Fruit fly (Drosophila melanogaster) whole organism, embryonic: ENCODE measurements around the gene Pde11.

Experiments used
- ATbp ChIP-seq: fragments of 200-800 bp; sonication (Bioruptor generic); optimal IDR thresholded peaks from 2 replicates; lab custom pipeline; 2017; ENCODE audit warnings: missing biosample characterization, mild to moderate bottlenecking, missing genetic modification characterization, missing genetic modification reagents
- Atf3 ChIP-seq: fragments of 200-800 bp; sonication (Bioruptor generic); optimal IDR thresholded peaks from 3 replicates; lab custom pipeline; 2016; ENCODE audit warnings: missing biosample characterization, missing genetic modification characterization
- CG8388 ChIP-seq: fragments of 200-800 bp; sonication (Bioruptor generic); optimal IDR thresholded peaks from 2 replicates; lab custom pipeline; 2019; ENCODE audit warnings: missing biosample characterization, mild to moderate bottlenecking, missing genetic modification characterization, moderate library complexity
- Hmr ChIP-seq: fragments of 200-800 bp; sonication (Bioruptor generic); optimal IDR thresholded peaks from 3 replicates; lab custom pipeline; 2017; ENCODE audit warnings: mild to moderate bottlenecking, missing biosample characterization, missing genetic modification reagents, missing genetic modification characterization
- dan ChIP-seq: fragments of 200-800 bp; sonication (Bioruptor generic); IDR thresholded peaks from 2 replicates; pipeline ENCODE4 v1.3.6; 2022; ENCODE audit warnings: missing biosample characterization, missing genetic modification characterization
- onecut ChIP-seq: fragments of 200-800 bp; sonication (Bioruptor generic); IDR thresholded peaks from 2 replicates; pipeline ENCODE4 v1.3.6; 2022; ENCODE audit warnings: missing biosample characterization, missing genetic modification characterization

- TF ChIP-seq dan (GFP tag; lab: Robert Waterston, UW) (no peak), Hmr (GFP tag; lab: Kevin White, UChicago) (no peak), onecut (GFP tag; lab: Robert Waterston, UW) (no peak), Atf3 (GFP tag; lab: Kevin White, UChicago) (no peak), CG8388 (GFP tag; lab: Kevin White, UChicago) (no peak), ATbp (GFP tag; lab: Kevin White, UChicago) (no peak)
Measured at dm6 chr2L:18499900-18500299, 90.2 kb downstream of the Pde11 start.
